Fruit fly (Drosophila melanogaster) whole organism, prepupa: ENCODE results near the gene Rcd2.

Source experiments
- CG11294 ChIP-seq: fragments of 200-800 bp; sonication (Bioruptor generic); IDR thresholded peaks from 2 replicates; pipeline ENCODE4 v1.3.6; 2022; ENCODE audit warnings: missing biosample characterization, missing genetic modification characterization
- CG11762 ChIP-seq: fragments of 200-800 bp; sonication (Bioruptor generic); optimal IDR thresholded peaks from 3 replicates; lab custom pipeline; 2016; ENCODE audit warnings: missing biosample characterization, missing genetic modification characterization; ENCODE audit not compliant: insufficient read depth
- CG15336 ChIP-seq: fragments of 200-800 bp; sonication (Bioruptor generic); IDR thresholded peaks from 2 replicates; pipeline ENCODE4 v1.3.6; 2022; ENCODE audit warnings: missing biosample characterization, missing genetic modification characterization
- CG1621 ChIP-seq: fragments of 200-800 bp; sonication (Bioruptor generic); optimal IDR thresholded peaks from 3 replicates; lab custom pipeline; 2018; ENCODE audit warnings: missing biosample characterization, mild to moderate bottlenecking, missing genetic modification characterization
- CG16779 ChIP-seq: fragments of 200-800 bp; sonication (Bioruptor generic); optimal IDR thresholded peaks from 3 replicates; lab custom pipeline; 2017; ENCODE audit warnings: missing biosample characterization, mild to moderate bottlenecking, missing genetic modification characterization
- CG32006 ChIP-seq: fragments of 200-800 bp; sonication (Bioruptor generic); optimal IDR thresholded peaks from 3 replicates; lab custom pipeline; 2017; ENCODE audit warnings: missing biosample characterization, mild to moderate bottlenecking, missing genetic modification characterization
- CG4318 ChIP-seq: fragments of 200-800 bp; sonication (Bioruptor generic); optimal IDR thresholded peaks from 3 replicates; lab custom pipeline; 2017; ENCODE audit warnings: missing biosample characterization, mild to moderate bottlenecking, missing genetic modification characterization
- CG6276 ChIP-seq: fragments of 200-800 bp; sonication (Bioruptor generic); optimal IDR thresholded peaks from 2 replicates; lab custom pipeline; 2017; ENCODE audit warnings: missing biosample characterization, mild to moderate bottlenecking, missing genetic modification characterization
- CG6808 ChIP-seq: fragments of 200-800 bp; sonication (Bioruptor generic); optimal IDR thresholded peaks from 3 replicates; lab custom pipeline; 2017; ENCODE audit warnings: missing biosample characterization, missing genetic modification characterization, mild to moderate bottlenecking, moderate library complexity, missing genetic modification reagents
- CG6854 ChIP-seq: fragments of 200-800 bp; sonication (Bioruptor generic); optimal IDR thresholded peaks from 2 replicates; lab custom pipeline; 2017; ENCODE audit warnings: missing biosample characterization, mild to moderate bottlenecking, missing genetic modification characterization
- CG7368 ChIP-seq: fragments of 200-800 bp; sonication (Bioruptor generic); optimal IDR thresholded peaks from 3 replicates; lab custom pipeline; 2016; ENCODE audit warnings: missing biosample characterization, missing genetic modification characterization
- CG8119 ChIP-seq: fragments of 200-800 bp; sonication (Bioruptor generic); IDR thresholded peaks from 3 replicates; pipeline ENCODE4 v1.3.6; 2022; ENCODE audit warnings: missing biosample characterization, missing genetic modification characterization
- CG8319 ChIP-seq: fragments of 200-800 bp; sonication (Bioruptor generic); optimal IDR thresholded peaks from 3 replicates; lab custom pipeline; 2016; ENCODE audit warnings: missing biosample characterization, missing genetic modification characterization
- CG8632 ChIP-seq: fragments of 200-800 bp; sonication (Bioruptor generic); optimal IDR thresholded peaks from 3 replicates; lab custom pipeline; 2016; ENCODE audit warnings: missing biosample characterization, missing genetic modification characterization
- Eip78C ChIP-seq: fragments of 200-800 bp; sonication (Bioruptor generic); peaks from one replicate; lab custom pipeline; 2016; ENCODE audit warnings: missing biosample characterization, missing genetic modification characterization
- Eip93F ChIP-seq: fragments of 200-800 bp; sonication (Bioruptor generic); optimal IDR thresholded peaks from 2 replicates; lab custom pipeline; 2016; ENCODE audit warnings: missing biosample characterization, mild to moderate bottlenecking, missing genetic modification characterization
- Hr39 ChIP-seq: fragments of 200-800 bp; sonication (Bioruptor generic); optimal IDR thresholded peaks from 2 replicates; lab custom pipeline; 2016; ENCODE audit warnings: missing biosample characterization, missing genetic modification characterization
- Smox ChIP-seq: fragments of 200-800 bp; sonication (Bioruptor generic); optimal IDR thresholded peaks from 3 replicates; lab custom pipeline; 2016; ENCODE audit warnings: missing biosample characterization, missing genetic modification characterization
- Sox15 ChIP-seq: fragments of 200-800 bp; sonication (Bioruptor generic); optimal IDR thresholded peaks from 3 replicates; lab custom pipeline; 2016; ENCODE audit warnings: missing biosample characterization, missing genetic modification characterization
- achi ChIP-seq: fragments of 200-800 bp; sonication (Bioruptor generic); optimal IDR thresholded peaks from 3 replicates; lab custom pipeline; 2016; ENCODE audit warnings: missing biosample characterization, missing genetic modification characterization
- acj6 ChIP-seq: fragments of 200-800 bp; sonication (Bioruptor generic); optimal IDR thresholded peaks from 3 replicates; lab custom pipeline; 2016; ENCODE audit warnings: missing biosample characterization, missing genetic modification characterization
- cyc ChIP-seq: fragments of 200-800 bp; sonication (Bioruptor generic); optimal IDR thresholded peaks from 3 replicates; lab custom pipeline; 2016; ENCODE audit warnings: missing biosample characterization, missing genetic modification characterization
- dsx ChIP-seq: fragments of 200-800 bp; optimal IDR thresholded peaks from 3 replicates; lab custom pipeline; 2019; ENCODE audit warnings: missing biosample characterization, mild to moderate bottlenecking, missing genetic modification characterization, moderate library complexity; ENCODE audit not compliant: poor library complexity, severe bottlenecking
- eg ChIP-seq: fragments of 200-800 bp; sonication (Bioruptor generic); IDR thresholded peaks from 3 replicates; pipeline ENCODE4 v1.3.6; 2022; ENCODE audit warnings: missing biosample characterization, missing genetic modification characterization
- esn ChIP-seq: fragments of 200-800 bp; sonication (Bioruptor generic); optimal IDR thresholded peaks from 2 replicates; lab custom pipeline; 2016; ENCODE audit warnings: missing biosample characterization, mild to moderate bottlenecking, missing genetic modification characterization, moderate library complexity
- fd59A ChIP-seq: fragments of 200-800 bp; sonication (Bioruptor generic); optimal IDR thresholded peaks from 2 replicates; lab custom pipeline; 2017; ENCODE audit warnings: missing biosample characterization, mild to moderate bottlenecking, missing genetic modification characterization, missing genetic modification reagents
- fd85E ChIP-seq: fragments of 200-800 bp; sonication (Bioruptor generic); optimal IDR thresholded peaks from 3 replicates; lab custom pipeline; 2016; ENCODE audit warnings: missing biosample characterization, missing genetic modification characterization
- fkh ChIP-seq: fragments of 200-800 bp; sonication (Bioruptor generic); optimal IDR thresholded peaks from 3 replicates; lab custom pipeline; 2017; ENCODE audit warnings: missing biosample characterization, mild to moderate bottlenecking, missing genetic modification characterization, moderate library complexity
- lz ChIP-seq: fragments of 200-800 bp; sonication (Bioruptor generic); optimal IDR thresholded peaks from 3 replicates; lab custom pipeline; 2016; ENCODE audit warnings: missing biosample characterization, missing genetic modification characterization
- net ChIP-seq: fragments of 200-800 bp; sonication (Bioruptor generic); optimal IDR thresholded peaks from 3 replicates; lab custom pipeline; 2016; ENCODE audit warnings: missing biosample characterization, missing genetic modification characterization
- pdm3 ChIP-seq: fragments of 200-800 bp; sonication (Bioruptor generic); optimal IDR thresholded peaks from 3 replicates; lab custom pipeline; 2016; ENCODE audit warnings: missing biosample characterization, missing genetic modification characterization
- spab ChIP-seq: fragments of 200-800 bp; sonication (Bioruptor generic); optimal IDR thresholded peaks from 2 replicates; lab custom pipeline; 2017; ENCODE audit warnings: missing biosample characterization, mild to moderate bottlenecking, missing genetic modification characterization, missing genetic modification reagents
- ss ChIP-seq, 2 experiments: fragments of 200-800 bp; sonication (Bioruptor generic); optimal IDR thresholded peaks; 2 replicates in 1 of 2; 3 replicates in 1 of 2; lab custom pipeline; 2017 to 2018; ENCODE audit warnings: mild to moderate bottlenecking in 2 of 2, missing biosample characterization in 2 of 2, missing genetic modification characterization in 2 of 2, moderate library complexity in 1 of 2
- topi ChIP-seq: fragments of 200-800 bp; sonication (Bioruptor generic); optimal IDR thresholded peaks from 3 replicates; lab custom pipeline; 2016; ENCODE audit warnings: missing biosample characterization, missing genetic modification characterization
- vri ChIP-seq: fragments of 200-800 bp; sonication (Bioruptor generic); optimal IDR thresholded peaks from 3 replicates; lab custom pipeline; 2016; ENCODE audit warnings: missing biosample characterization, mild to moderate bottlenecking, missing genetic modification characterization

Rcd2 gene

DNA sequence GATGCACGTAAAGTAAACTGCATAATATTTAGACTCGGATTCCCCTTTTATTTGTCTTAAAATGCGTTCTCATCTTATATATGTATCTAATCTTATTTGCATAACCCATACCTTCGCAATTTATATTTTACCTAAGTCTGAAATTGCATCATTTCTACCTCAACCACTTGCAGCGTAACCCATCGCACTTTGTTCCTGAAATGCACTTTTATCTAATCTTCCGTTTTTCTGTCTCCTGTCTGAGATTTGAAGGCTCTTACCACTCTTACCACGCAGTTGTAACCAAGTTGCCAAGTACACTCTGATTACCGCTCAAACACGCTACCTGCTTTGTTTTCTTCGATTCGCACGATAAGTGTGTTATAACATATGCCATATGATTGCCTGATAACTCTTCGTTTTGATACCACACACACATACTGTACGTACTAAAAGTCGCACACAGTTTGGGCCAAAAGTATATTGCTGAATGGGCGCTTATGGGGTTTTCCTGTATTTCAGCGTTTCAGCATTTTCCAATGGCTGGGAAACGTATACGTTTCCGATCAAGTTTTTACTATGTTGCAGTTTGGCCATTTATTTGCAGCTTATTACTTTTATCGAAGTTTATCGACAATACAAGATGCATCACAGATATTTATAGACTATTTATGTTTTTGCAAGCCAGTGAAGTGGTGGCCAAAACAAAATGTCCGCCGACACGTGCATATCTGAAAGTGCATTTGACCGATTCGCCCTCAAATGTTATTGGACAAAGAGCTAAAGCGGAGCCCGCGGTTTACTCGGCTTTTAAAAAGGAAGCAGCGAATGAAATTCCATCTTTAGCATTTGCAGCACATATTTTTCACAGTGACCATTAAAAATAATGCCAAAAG, 864 bp downstream of the Rcd2 start:
- no peak for TF ChIP-seq CG11294 (GFP tag; lab: Robert Waterston, UW)
- TF ChIP-seq eg (GFP tag; lab: Robert Waterston, UW), result no peak
- TF ChIP-seq CG7368 (GFP tag; lab: Kevin White, UChicago), result no peak
- TF ChIP-seq lz (GFP tag; lab: Kevin White, UChicago), result no peak
- TF ChIP-seq CG8319 (GFP tag; lab: Kevin White, UChicago), result no peak
- TF ChIP-seq spab (GFP tag; lab: Kevin White, UChicago), result no peak
- TF ChIP-seq Eip93F, result peak; percentile 41
- TF ChIP-seq esn (GFP tag; lab: Kevin White, UChicago), result peak; percentile 4
- peak; percentile 100 for TF ChIP-seq vri (GFP tag; lab: Kevin White, UChicago)
- no peak for TF ChIP-seq cyc
- TF ChIP-seq Sox15 (GFP tag; lab: Kevin White, UChicago), result no peak

DNA sequence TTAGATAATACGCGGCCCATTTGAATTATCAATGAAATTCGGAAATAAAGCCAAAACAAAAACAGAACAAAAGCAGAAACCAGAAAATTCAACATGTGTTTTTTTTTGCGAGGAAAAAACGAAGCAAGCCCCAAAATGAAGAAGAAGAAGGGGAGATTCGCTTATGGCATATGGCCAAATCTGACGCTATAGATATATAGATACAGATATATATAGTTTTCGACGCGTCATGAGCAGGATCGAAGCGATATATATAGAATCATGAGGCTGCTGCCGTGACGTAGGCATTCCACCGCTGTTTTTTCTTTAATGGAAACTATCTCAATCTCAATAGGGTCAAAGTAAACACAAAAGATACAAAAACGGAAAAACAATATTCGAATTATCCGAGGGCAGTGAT, 1.8 kb downstream of the Rcd2 start:
- TF ChIP-seq vri (GFP tag; lab: Kevin White, UChicago) (peak; percentile 29), CG15336 (0 out of 2 replicates have a peak, but pooled peaks have one; percentile 28), CG4318 (GFP tag; lab: Kevin White, UChicago) (no peak), CG6276 (GFP tag; lab: Kevin White, UChicago) (peak; percentile 15)

DNA sequence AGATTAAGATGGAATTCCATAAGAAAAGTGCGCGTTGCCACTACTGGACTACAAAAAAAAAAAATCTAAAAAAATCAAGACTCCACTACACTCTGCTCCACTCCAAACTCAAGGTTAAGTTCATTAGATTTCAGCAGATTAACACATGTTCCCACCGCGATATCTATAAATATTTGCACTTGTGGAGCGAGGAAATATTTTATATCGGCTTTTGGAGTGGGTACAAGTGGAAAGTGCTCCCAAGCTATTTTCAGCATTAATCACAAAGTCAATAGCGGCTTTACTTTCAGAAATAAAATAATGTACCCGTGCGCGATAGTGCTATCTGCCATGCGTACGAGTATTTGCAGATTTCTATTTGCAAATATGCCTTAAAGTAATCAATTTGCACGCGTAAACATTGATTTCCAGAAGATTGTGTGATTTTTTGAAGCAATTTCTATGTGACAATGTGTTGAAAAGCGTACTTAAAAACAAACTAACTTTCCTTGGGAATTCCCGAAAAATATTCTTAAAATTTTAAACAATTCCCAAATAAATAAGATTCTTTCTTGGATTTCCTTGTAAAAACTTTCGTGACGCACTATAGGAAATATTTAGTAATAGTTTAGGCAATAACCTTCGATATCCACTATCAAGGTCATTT, 2.4 kb downstream of the Rcd2 start:
- peak; percentile 74 for TF ChIP-seq fkh (GFP tag; lab: Kevin White, UChicago)
- peak; percentile 0 for TF ChIP-seq CG6276 (GFP tag; lab: Kevin White, UChicago)
- TF ChIP-seq CG11762 (GFP tag; lab: Kevin White, UChicago), result no peak
- no peak for TF ChIP-seq net (GFP tag; lab: Kevin White, UChicago)
- peak; percentile 75 for TF ChIP-seq Eip78C (GFP tag; lab: Kevin White, UChicago)
- no peak for TF ChIP-seq achi (GFP tag; lab: Kevin White, UChicago)
- no peak for TF ChIP-seq Hr39 (GFP tag; lab: Kevin White, UChicago)
- no peak for TF ChIP-seq vri (GFP tag; lab: Kevin White, UChicago)
- TF ChIP-seq cyc, result no peak
- TF ChIP-seq spab (GFP tag; lab: Kevin White, UChicago), result no peak
- no peak for TF ChIP-seq fd59A (GFP tag; lab: Kevin White, UChicago)
- no peak for TF ChIP-seq Smox (GFP tag; lab: Kevin White, UChicago)
- TF ChIP-seq CG6854 (GFP tag; lab: Kevin White, UChicago), result no peak
- no peak for TF ChIP-seq fd85E
- TF ChIP-seq ss (GFP tag; optimal IDR thresholded peaks at IDR 0.05; lab: Kevin White, UChicago), result no peak
- TF ChIP-seq CG16779, result no peak
- no peak for TF ChIP-seq CG8119 (GFP tag; lab: Robert Waterston, UW)
- TF ChIP-seq CG6808 (GFP tag; lab: Kevin White, UChicago), result no peak
- peak; percentile 2 for TF ChIP-seq pdm3 (GFP tag; lab: Kevin White, UChicago)
- TF ChIP-seq CG1621 (tag; lab: Kevin White, UChicago), result no peak
- TF ChIP-seq dsx, result no peak
- TF ChIP-seq topi (GFP tag; lab: Kevin White, UChicago), result no peak
- no peak for TF ChIP-seq acj6 (GFP tag; lab: Kevin White, UChicago)
- peak; percentile 23 for TF ChIP-seq CG32006 (GFP tag; lab: Kevin White, UChicago)
- no peak for TF ChIP-seq CG8632
